Worm (Caenorhabditis elegans) whole organism, young adult: ENCODE measurements around the gene nhr-51.

ENCODE experiments used
- B0035.1 ChIP-seq: sonication (generic microtip); optimal IDR thresholded peaks from 2 replicates; lab custom pipeline; 2016; ENCODE audit warnings: missing genetic modification characterization, mild to moderate bottlenecking, missing compliant biosample characterization, missing genotype, missing genetic modification reagents
- ccch-3 ChIP-seq: fragments of 200-800 bp; sonication (Bioruptor generic); optimal IDR thresholded peaks from 2 replicates; lab custom pipeline; 2018; ENCODE audit warnings: mild to moderate bottlenecking, missing genetic modification characterization, missing compliant biosample characterization
- ceh-58 ChIP-seq: fragments of 200-800 bp; sonication (Bioruptor generic); IDR thresholded peaks from 2 replicates; pipeline ENCODE4 v1.3.6; 2022; ENCODE audit warnings: missing genetic modification characterization, missing compliant biosample characterization
- dpl-1 ChIP-seq: fragments of 150-350 bp; optimal IDR thresholded peaks from 2 replicates; lab custom pipeline; 2014; ENCODE audit warnings: missing biosample characterization, missing genetic modification reagents, missing genetic modification characterization
- hsf-1 ChIP-seq: fragments of 200-800 bp; sonication (Bioruptor generic); IDR thresholded peaks from 2 replicates; pipeline ENCODE4 v1.3.6; 2022; ENCODE audit warnings: missing genetic modification reagents, missing genetic modification characterization, missing compliant biosample characterization
- lag-1 ChIP-seq: fragments of 200-800 bp; sonication (Bioruptor generic); IDR thresholded peaks from 2 replicates; pipeline ENCODE4 v1.3.6; 2022; ENCODE audit warnings: missing genetic modification reagents, missing genetic modification characterization, missing compliant biosample characterization
- let-526 ChIP-seq: fragments of 200-800 bp; sonication (Bioruptor generic); IDR thresholded peaks from 2 replicates; pipeline ENCODE4 v1.3.6; 2022; ENCODE audit warnings: missing genetic modification reagents, missing genetic modification characterization, missing compliant biosample characterization
- madf-8 ChIP-seq: fragments of 200-800 bp; sonication (Bioruptor generic); conservative IDR thresholded peaks from 2 replicates; pipeline ENCODE4 v1.3.6; 2022; ENCODE audit warnings: missing genetic modification reagents, missing genetic modification characterization, missing compliant biosample characterization
- mcd-1 ChIP-seq: fragments of 200-800 bp; sonication (Bioruptor generic); IDR thresholded peaks from 2 replicates; pipeline ENCODE4 v1.3.6; 2022; ENCODE audit warnings: missing genetic modification reagents, missing genetic modification characterization, missing compliant biosample characterization
- pha-4 ChIP-seq: fragments of 150-350 bp; sonication (generic microtip); optimal IDR thresholded peaks from 2 replicates; lab custom pipeline; 2014; ENCODE audit warnings: missing biosample characterization, missing genetic modification reagents, missing genetic modification characterization

DNA sequence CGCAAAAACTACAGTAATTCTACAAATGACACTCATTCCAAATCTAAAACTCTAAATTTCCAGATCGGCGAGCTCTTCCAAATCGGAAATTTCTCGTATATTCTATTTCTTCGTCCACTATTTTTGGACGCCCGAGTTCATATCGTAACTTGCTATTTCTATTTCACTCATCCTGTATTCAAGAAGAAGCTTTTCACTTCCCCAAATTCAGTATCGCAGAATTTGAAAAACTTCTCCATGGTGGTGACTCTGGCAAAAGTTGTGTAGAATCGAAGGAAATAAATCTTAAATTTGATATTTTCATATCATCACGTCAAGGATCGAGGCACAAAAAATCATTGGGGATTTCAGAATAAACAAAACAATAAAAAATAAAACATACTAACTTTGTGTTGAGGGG, 21.7 kb upstream of the nhr-51 start:
- no peak for TF ChIP-seq let-526 (GFP tag; lab: Robert Waterston, UW)
- TF ChIP-seq B0035.1 (tag; lab: Kevin White, UChicago): no peak
- no peak for TF ChIP-seq dpl-1 (GFP tag; lab: Kevin White, UChicago)
- no peak for TF ChIP-seq hsf-1
- no peak for TF ChIP-seq pha-4
- no peak for TF ChIP-seq ceh-58 (GFP tag; lab: Robert Waterston, UW)
- no peak for TF ChIP-seq lag-1 (GFP tag; lab: Robert Waterston, UW)
- TF ChIP-seq mcd-1 (GFP tag; lab: Robert Waterston, UW): no peak
- no peak for TF ChIP-seq madf-8 (GFP tag; lab: Robert Waterston, UW)
- TF ChIP-seq ccch-3 (GFP tag; lab: Kevin White, UChicago): no peak
